Worm (Caenorhabditis elegans): ENCODE data around the gene M106.7.

ce11 chrII:10887097-10887496 lies 30.1 kb upstream of the M106.7 start:
- TF ChIP-seq ztf-11 (tag; optimal IDR thresholded peaks at IDR 0.05), result no peak
- no peak for TF ChIP-seq ama-1 (optimal IDR thresholded peaks at IDR 0.05)
- no peak for TF ChIP-seq aly-2 (tag; optimal IDR thresholded peaks at IDR 0.05)
- no peak for TF ChIP-seq nhr-11 (tag; optimal IDR thresholded peaks at IDR 0.05)
- no peak for TF ChIP-seq nhr-237 (tag; optimal IDR thresholded peaks at IDR 0.05)

Measured in whole organism, L3 larva.